Worm (Caenorhabditis elegans): ENCODE data around the gene Y43F8C.16.

- TF ChIP-seq T20F7.1 (GFP tag; optimal IDR thresholded peaks at IDR 0.05) (no peak), mdt-29 (GFP tag; IDR thresholded peaks at IDR 0.05) (no peak), hmg-1.1 (GFP tag; IDR thresholded peaks at IDR 0.05) (no peak), aly-2 (tag; optimal IDR thresholded peaks at IDR 0.05) (no peak), nhr-76 (tag; optimal IDR thresholded peaks at IDR 0.05) (no peak), unc-62 (GFP tag; optimal IDR thresholded peaks at IDR 0.05 in 1 of 2) (no peak), unc-62 (tag; optimal IDR thresholded peaks at IDR 0.05) (no peak), nhr-10 (tag; optimal IDR thresholded peaks at IDR 0.05) (no peak), zfp-2 (tag; optimal IDR thresholded peaks at IDR 0.05) (no peak), dpl-1 (GFP tag; optimal IDR thresholded peaks at IDR 0.05) (no peak), pqm-1 (tag; optimal IDR thresholded peaks at IDR 0.05) (no peak), ZK337.2 (GFP tag; IDR thresholded peaks at IDR 0.05) (no peak), lsy-2 (tag; optimal IDR thresholded peaks at IDR 0.05) (no peak), ama-1 (optimal IDR thresholded peaks at IDR 0.05) (no peak)
These were observed 40.9 kb upstream of the Y43F8C.16 start, which contains the start of gene W04E12.9 for ce11 chrV:19756253-19756652.
